Worm (Caenorhabditis elegans) whole organism, young adult: Measurements from ENCODE around the gene F44D12.6.
A peak's percentile ranks its signal among the peaks of the same experiment; 100 is the strongest.

ENCODE experiments used
- B0336.3 ChIP-seq: fragments of 200-800 bp; sonication (Bioruptor generic); IDR thresholded peaks from 2 replicates; pipeline ENCODE4 v1.3.6; 2022; ENCODE audit warnings: missing genetic modification characterization, missing compliant biosample characterization
- C06A6.2 ChIP-seq: fragments of 200-800 bp; sonication (Bioruptor generic); conservative IDR thresholded peaks from 2 replicates; pipeline ENCODE4 v1.3.6; 2022; ENCODE audit warnings: missing genetic modification characterization, missing compliant biosample characterization
- F23B12.7 ChIP-seq: sonication (generic microtip); optimal IDR thresholded peaks from 2 replicates; lab custom pipeline; 2017; ENCODE audit warnings: missing genetic modification characterization, mild to moderate bottlenecking, missing compliant biosample characterization, antibody characterized with exemption, moderate library complexity; ENCODE audit not compliant: insufficient read depth
- F39B2.1 ChIP-seq: fragments of 200-800 bp; sonication (Bioruptor generic); IDR thresholded peaks from 2 replicates; pipeline ENCODE4 v1.3.6; 2022; ENCODE audit warnings: missing genetic modification reagents, missing genetic modification characterization, missing compliant biosample characterization
- K12H6.12 ChIP-seq: fragments of 200-800 bp; sonication (Bioruptor generic); optimal IDR thresholded peaks from 2 replicates; lab custom pipeline; 2018; ENCODE audit warnings: mild to moderate bottlenecking, missing genetic modification characterization, missing compliant biosample characterization
- Y56A3A.18 ChIP-seq: fragments of 200-800 bp; sonication (Bioruptor generic); IDR thresholded peaks from 2 replicates; pipeline ENCODE4 v1.3.6; 2022; ENCODE audit warnings: missing genetic modification reagents, missing genetic modification characterization, missing compliant biosample characterization
- Y67H2A.10 ChIP-seq: fragments of 200-800 bp; sonication (Bioruptor generic); conservative IDR thresholded peaks from 2 replicates; pipeline ENCODE4 v1.3.6; 2022; ENCODE audit warnings: missing genetic modification reagents, missing genetic modification characterization, missing compliant biosample characterization
- Y79H2A.3 ChIP-seq: fragments of 200-800 bp; sonication (Bioruptor generic); conservative IDR thresholded peaks from 2 replicates; pipeline ENCODE4 v1.3.6; 2022; ENCODE audit warnings: missing genetic modification reagents, missing genetic modification characterization, missing compliant biosample characterization
- ama-1 ChIP-seq, 3 experiments: fragments of 150-350 bp in 1 of 3; sonication (generic microtip) in 2 of 3; optimal IDR thresholded peaks; 2 replicates each; lab custom pipeline; 2014 to 2018; ENCODE audit warnings: missing biosample characterization in 2 of 3, missing genetic modification characterization in 2 of 3, missing genetic modification reagents in 2 of 3
- athp-1 ChIP-seq: sonication (generic microtip); optimal IDR thresholded peaks from 2 replicates; lab custom pipeline; 2017; ENCODE audit warnings: mild to moderate bottlenecking, missing genetic modification characterization, missing compliant biosample characterization
- bed-2 ChIP-seq: fragments of 200-800 bp; sonication (Bioruptor generic); IDR thresholded peaks from 2 replicates; pipeline ENCODE4 v1.3.6; 2022; ENCODE audit warnings: missing genetic modification reagents, missing genetic modification characterization, missing compliant biosample characterization
- ceh-27 ChIP-seq: fragments of 200-800 bp; sonication (Bioruptor generic); optimal IDR thresholded peaks from 2 replicates; lab custom pipeline; 2018; ENCODE audit warnings: mild to moderate bottlenecking, missing genetic modification characterization, moderate library complexity, missing compliant biosample characterization
- ceh-58 ChIP-seq: fragments of 200-800 bp; sonication (Bioruptor generic); IDR thresholded peaks from 2 replicates; pipeline ENCODE4 v1.3.6; 2022; ENCODE audit warnings: missing genetic modification characterization, missing compliant biosample characterization
- ceh-91 ChIP-seq: fragments of 200-800 bp; sonication (Bioruptor generic); IDR thresholded peaks from 2 replicates; pipeline ENCODE4 v1.3.6; 2022; ENCODE audit warnings: missing genetic modification reagents, missing genetic modification characterization, missing compliant biosample characterization
- efl-1 ChIP-seq: fragments of 150-350 bp; optimal IDR thresholded peaks from 2 replicates; lab custom pipeline; 2014; ENCODE audit warnings: missing biosample characterization, missing genetic modification reagents, missing genetic modification characterization
- egrh-3 ChIP-seq: fragments of 200-800 bp; sonication (Bioruptor generic); IDR thresholded peaks from 2 replicates; pipeline ENCODE4 v1.3.6; 2022; ENCODE audit warnings: missing genetic modification reagents, missing genetic modification characterization, missing compliant biosample characterization
- ets-4 ChIP-seq: fragments of 200-800 bp; sonication (Bioruptor generic); optimal IDR thresholded peaks from 2 replicates; lab custom pipeline; 2018; ENCODE audit warnings: mild to moderate bottlenecking, missing genetic modification characterization, missing compliant biosample characterization
- hlh-12 ChIP-seq: sonication (generic microtip); optimal IDR thresholded peaks from 2 replicates; lab custom pipeline; 2016; ENCODE audit warnings: missing genetic modification characterization, missing compliant biosample characterization
- hlh-26 ChIP-seq: fragments of 200-800 bp; sonication (Bioruptor generic); conservative IDR thresholded peaks from 2 replicates; pipeline ENCODE4 v1.3.6; 2022; ENCODE audit warnings: missing genetic modification reagents, missing genetic modification characterization, missing compliant biosample characterization
- hrde-1 ChIP-seq: sonication (generic microtip); optimal IDR thresholded peaks from 2 replicates; lab custom pipeline; 2016; ENCODE audit warnings: missing genetic modification characterization, mild to moderate bottlenecking, missing compliant biosample characterization, moderate library complexity, missing genotype, missing genetic modification reagents, borderline replicate concordance
- lag-1 ChIP-seq: fragments of 200-800 bp; sonication (Bioruptor generic); IDR thresholded peaks from 2 replicates; pipeline ENCODE4 v1.3.6; 2022; ENCODE audit warnings: missing genetic modification reagents, missing genetic modification characterization, missing compliant biosample characterization
- let-607 ChIP-seq, 2 experiments: fragments of 200-800 bp in 1 of 2; sonication (Bioruptor generic) in 1 of 2; sonication (generic microtip) in 1 of 2; optimal IDR thresholded peaks; 2 replicates each; lab custom pipeline; 2016 to 2018; ENCODE audit warnings: mild to moderate bottlenecking in 2 of 2, missing compliant biosample characterization in 2 of 2, missing genetic modification characterization in 2 of 2, moderate library complexity in 2 of 2, missing genotype in 1 of 2
- lin-26 ChIP-seq: fragments of 200-800 bp; sonication (Bioruptor generic); IDR thresholded peaks from 2 replicates; pipeline ENCODE4 v1.3.6; 2022; ENCODE audit warnings: missing genetic modification reagents, missing genetic modification characterization, missing compliant biosample characterization
- lin-40 ChIP-seq: sonication (generic microtip); optimal IDR thresholded peaks from 2 replicates; lab custom pipeline; 2016; ENCODE audit warnings: missing genetic modification characterization, mild to moderate bottlenecking, missing compliant biosample characterization, missing genotype, missing genetic modification reagents
- lsl-1 ChIP-seq: fragments of 200-800 bp; sonication (Bioruptor generic); optimal IDR thresholded peaks from 2 replicates; lab custom pipeline; 2018; ENCODE audit warnings: mild to moderate bottlenecking, missing genetic modification characterization, moderate library complexity, missing compliant biosample characterization
- madf-10 ChIP-seq: sonication (generic microtip); optimal IDR thresholded peaks from 2 replicates; lab custom pipeline; 2016; ENCODE audit warnings: mild to moderate bottlenecking, missing genetic modification characterization, missing compliant biosample characterization
- madf-6 ChIP-seq: fragments of 200-800 bp; sonication (Bioruptor generic); IDR thresholded peaks from 2 replicates; pipeline ENCODE4 v1.3.6; 2022; ENCODE audit warnings: missing genetic modification reagents, missing genetic modification characterization, missing compliant biosample characterization
- madf-8 ChIP-seq: fragments of 200-800 bp; sonication (Bioruptor generic); conservative IDR thresholded peaks from 2 replicates; pipeline ENCODE4 v1.3.6; 2022; ENCODE audit warnings: missing genetic modification reagents, missing genetic modification characterization, missing compliant biosample characterization
- nfyb-1 ChIP-seq: fragments of 200-800 bp; sonication (Bioruptor generic); IDR thresholded peaks from 2 replicates; pipeline ENCODE4 v1.3.6; 2022; ENCODE audit warnings: missing genetic modification reagents, missing genetic modification characterization, missing compliant biosample characterization
- somi-1 ChIP-seq: fragments of 200-800 bp; sonication (Bioruptor generic); optimal IDR thresholded peaks from 2 replicates; lab custom pipeline; 2018; ENCODE audit warnings: mild to moderate bottlenecking, missing genetic modification characterization, missing compliant biosample characterization
- unc-130 ChIP-seq: sonication (generic microtip); optimal IDR thresholded peaks from 2 replicates; lab custom pipeline; 2016; ENCODE audit warnings: missing genetic modification reagents, missing genetic modification characterization, missing compliant biosample characterization
- xnd-1 ChIP-seq: sonication (generic microtip); optimal IDR thresholded peaks from 2 replicates; lab custom pipeline; 2016; ENCODE audit warnings: missing genotype, missing genetic modification reagents, missing genetic modification characterization, missing compliant biosample characterization
- ztf-25 ChIP-seq: fragments of 200-800 bp; sonication (Bioruptor generic); IDR thresholded peaks from 2 replicates; pipeline ENCODE4 v1.3.6; 2022; ENCODE audit warnings: missing genetic modification reagents, missing genetic modification characterization, missing compliant biosample characterization
- ztf-28 ChIP-seq: fragments of 200-800 bp; sonication (Bioruptor generic); IDR thresholded peaks from 2 replicates; pipeline ENCODE4 v1.3.6; 2022; ENCODE audit warnings: missing genetic modification reagents, missing genetic modification characterization, missing compliant biosample characterization
- ztf-3 ChIP-seq: fragments of 200-800 bp; sonication (Bioruptor generic); optimal IDR thresholded peaks from 2 replicates; lab custom pipeline; 2018; ENCODE audit warnings: mild to moderate bottlenecking, missing genetic modification characterization, missing compliant biosample characterization

F44D12.6 gene

DNA sequence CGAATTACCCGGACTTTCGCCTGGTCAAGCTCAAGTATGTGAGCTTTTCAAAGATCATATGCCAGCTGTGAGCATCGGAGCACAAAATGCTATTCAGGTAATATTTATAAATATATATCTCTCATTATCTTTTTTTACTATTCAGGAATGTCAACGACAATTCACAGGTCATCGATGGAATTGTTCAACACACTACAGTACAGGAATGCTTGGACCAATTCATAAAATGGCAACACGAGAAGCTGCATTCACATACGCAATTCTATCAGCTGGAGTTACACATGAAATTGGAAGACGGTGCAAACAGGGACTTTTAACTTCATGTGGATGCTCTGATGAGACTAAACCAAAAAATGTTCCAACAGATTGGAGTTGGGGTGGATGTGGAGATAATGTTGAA is 35.1 kb downstream of the F44D12.6 start (continued):
- TF ChIP-seq ztf-25 (GFP tag; lab: Robert Waterston, UW): no peak

DNA sequence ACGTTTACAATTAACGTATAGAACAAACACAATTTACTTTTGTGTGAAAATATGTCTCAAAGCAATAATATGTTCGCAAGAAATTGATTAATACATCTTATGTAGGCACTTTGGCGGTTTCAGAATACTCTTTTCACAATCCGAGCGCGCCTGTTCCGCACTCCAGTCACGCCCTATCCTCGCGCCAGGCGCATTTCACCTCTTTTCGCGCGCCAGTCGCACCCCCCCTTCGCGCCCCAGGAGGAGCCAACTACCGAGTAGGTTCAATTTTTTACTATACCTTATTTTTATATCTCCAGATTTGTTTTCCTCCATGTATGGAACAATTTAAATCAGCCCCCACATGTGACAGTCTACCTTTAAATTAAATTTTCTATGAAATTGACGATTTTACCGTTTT is 38.0 kb downstream of the F44D12.6 start:
- TF ChIP-seq efl-1 (GFP tag; lab: Kevin White, UChicago) (peak; percentile 42), egrh-3 (peak; percentile 57; the same call in 1 of the 2 replicates), madf-6 (GFP tag; lab: Robert Waterston, UW) (peak; percentile 75), madf-8 (GFP tag; lab: Robert Waterston, UW) (peak; percentile 38; the same call in 1 of the 2 replicates)

- TF ChIP-seq athp-1 (tag; lab: Kevin White, UChicago) (no peak), madf-10 (tag; lab: Kevin White, UChicago) (no peak), lag-1 (GFP tag; lab: Robert Waterston, UW) (no peak), unc-130 (GFP tag; lab: Kevin White, UChicago) (no peak), F23B12.7 (tag; lab: Kevin White, UChicago) (no peak), somi-1 (GFP tag; lab: Kevin White, UChicago) (no peak), ztf-28 (GFP tag; lab: Robert Waterston, UW) (no peak), C06A6.2 (GFP tag; lab: Robert Waterston, UW) (no peak), bed-2 (no peak)
Measured at ce11 chrIV:10072527-10072926, 39.4 kb downstream of the F44D12.6 start, which contains the start of gene W01B6.3. Gene W01B6.3 (minus strand): TSS chrIV:10072627.

ce11 chrIV:10075034-10075510 is 41.9 kb downstream of the F44D12.6 start, which contains the start of the genes ttbk-4 and W01B6.4:
Gene ttbk-4 (minus strand): TSS chrIV:10075134.
Gene W01B6.4 (plus strand): TSS chrIV:10075460.
- TF ChIP-seq ceh-27 (GFP tag; lab: Kevin White, UChicago) (no peak), ztf-25 (GFP tag; lab: Robert Waterston, UW) (no peak), lsl-1 (GFP tag; lab: Kevin White, UChicago) (no peak), Y79H2A.3 (GFP tag; lab: Robert Waterston, UW) (no peak), ama-1 (optimal IDR thresholded peaks at IDR 0.05; lab: Kevin White, UChicago) (no peak), ama-1 (GFP tag; optimal IDR thresholded peaks at IDR 0.05; lab: Kevin White, UChicago) (no peak), F39B2.1 (GFP tag; lab: Robert Waterston, UW) (no peak), ceh-91 (GFP tag; lab: Robert Waterston, UW) (no peak), ets-4 (GFP tag; lab: Kevin White, UChicago) (no peak), B0336.3 (GFP tag; lab: Robert Waterston, UW) (no peak)

DNA sequence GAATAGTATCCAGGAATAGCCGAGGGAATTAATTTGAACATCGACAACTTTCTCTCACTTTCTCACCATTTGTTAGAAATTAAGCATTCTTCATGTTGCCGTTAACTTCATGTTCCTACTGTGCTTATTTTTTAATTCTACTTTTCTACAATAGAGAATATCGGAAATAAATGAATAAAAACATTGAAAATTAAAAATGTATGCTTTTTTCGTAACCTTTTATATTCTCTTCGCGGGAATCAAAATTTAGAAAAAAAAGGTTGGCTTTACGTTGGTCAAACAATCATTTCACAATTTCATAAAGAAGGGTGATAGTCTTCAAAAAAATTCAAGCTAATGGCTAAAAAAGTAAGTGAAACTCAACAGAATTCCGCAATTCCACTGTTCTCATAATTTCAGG is 42.7 kb downstream of the F44D12.6 start, which contains the start of gene W01B6.5:
Gene W01B6.5, plus strand, starts transcription at position 301 of the 400 bp plus-strand sequence.
- no peak for TF ChIP-seq Y67H2A.10 (GFP tag; lab: Robert Waterston, UW)
- no peak for TF ChIP-seq ceh-58 (GFP tag; lab: Robert Waterston, UW)
- TF ChIP-seq hrde-1 (tag; lab: Kevin White, UChicago): no peak
- TF ChIP-seq ztf-3: no peak
- no peak for TF ChIP-seq lin-40 (tag; lab: Kevin White, UChicago)
- TF ChIP-seq nfyb-1 (GFP tag; lab: Robert Waterston, UW): no peak
- TF ChIP-seq xnd-1 (tag; lab: Kevin White, UChicago): no peak
- TF ChIP-seq hlh-12 (tag; lab: Kevin White, UChicago): no peak
- no peak for TF ChIP-seq lin-26 (GFP tag; lab: Robert Waterston, UW)
- no peak for TF ChIP-seq let-607 (tag; optimal IDR thresholded peaks at IDR 0.05; lab: Kevin White, UChicago)
- TF ChIP-seq efl-1 (GFP tag; lab: Kevin White, UChicago): no peak
- TF ChIP-seq lag-1 (GFP tag; lab: Robert Waterston, UW): no peak
- no peak for TF ChIP-seq Y56A3A.18 (GFP tag; lab: Robert Waterston, UW)
- no peak for TF ChIP-seq K12H6.12 (tag; lab: Kevin White, UChicago)
- no peak for TF ChIP-seq hlh-26
